Worm (Caenorhabditis elegans): Measurements from ENCODE around the gene F38B7.3.

Gene F38B7.3

DNA sequence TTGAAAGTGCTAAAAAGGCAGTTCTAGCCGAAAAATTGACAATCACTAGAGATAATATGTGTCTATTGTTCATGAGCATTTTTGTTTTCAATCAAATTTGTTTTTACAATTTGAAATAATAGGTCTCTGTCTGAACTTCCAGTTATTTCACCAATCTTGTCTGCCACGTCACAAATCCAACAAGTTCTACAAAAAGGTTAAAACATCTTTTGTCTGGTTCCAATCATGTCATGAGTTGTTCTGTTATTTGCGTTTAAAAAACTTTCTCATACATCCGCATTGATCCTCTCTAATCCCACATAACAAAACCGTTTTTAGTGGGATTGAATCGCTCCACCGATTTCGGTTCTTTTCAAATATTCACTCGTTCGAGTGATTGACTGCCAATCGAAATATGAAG, 51.9 kb downstream of the F38B7.3 start, which contains the start of gene F35B12.9:
F35B12.9 (plus strand) TSS at position 372 of the 400 bp plus-strand sequence.
- TF ChIP-seq ztf-23 (GFP tag; IDR thresholded peaks at IDR 0.05) (no peak), T22C8.4 (GFP tag; IDR thresholded peaks at IDR 0.05) (no peak), med-1 (GFP tag; optimal IDR thresholded peaks at IDR 0.05; ENCODE audit: insufficient read depth) (no peak)
